Worm (Caenorhabditis elegans) whole organism, mixed stage, embryonic: ENCODE measurements around the gene F53A2.1.
A peak's percentile ranks its signal among the peaks of the same experiment; 100 is the strongest.

Source experiments
- bed-3 ChIP-seq: fragments of 200-800 bp; sonication (Bioruptor generic); optimal IDR thresholded peaks from 3 replicates; lab custom pipeline; 2018; ENCODE audit warnings: mild to moderate bottlenecking, missing genetic modification characterization, moderate library complexity, missing compliant biosample characterization
- ceh-39 ChIP-seq: fragments of 150-350 bp; optimal IDR thresholded peaks from 2 replicates; lab custom pipeline; 2014; ENCODE audit warnings: missing biosample characterization, missing genetic modification characterization
- ceh-43 ChIP-seq: fragments of 200-800 bp; sonication (Bioruptor generic); optimal IDR thresholded peaks from 2 replicates; lab custom pipeline; 2018; ENCODE audit warnings: mild to moderate bottlenecking, missing genetic modification characterization, moderate library complexity, missing compliant biosample characterization
- ces-1 ChIP-seq: fragments of 150-350 bp; optimal IDR thresholded peaks from 2 replicates; lab custom pipeline; 2014; ENCODE audit warnings: missing biosample characterization, missing genetic modification reagents, missing genetic modification characterization
- cnd-1 ChIP-seq: fragments of 200-800 bp; sonication (Bioruptor generic); optimal IDR thresholded peaks from 2 replicates; lab custom pipeline; 2018; ENCODE audit warnings: mild to moderate bottlenecking, missing genetic modification characterization, missing compliant biosample characterization
- elt-1 ChIP-seq: sonication (generic microtip); optimal IDR thresholded peaks from 2 replicates; lab custom pipeline; 2017; ENCODE audit warnings: missing genetic modification characterization, mild to moderate bottlenecking, missing compliant biosample characterization, antibody characterized with exemption, moderate library complexity, borderline replicate concordance; ENCODE audit not compliant: insufficient read depth
- elt-3 ChIP-seq: fragments of 150-350 bp; optimal IDR thresholded peaks from 2 replicates; lab custom pipeline; 2014; ENCODE audit warnings: missing biosample characterization, missing genetic modification characterization
- flh-1 ChIP-seq: fragments of 200-800 bp; sonication (Bioruptor generic); optimal IDR thresholded peaks from 2 replicates; lab custom pipeline; 2018; ENCODE audit warnings: mild to moderate bottlenecking, missing genetic modification characterization, moderate library complexity, missing compliant biosample characterization
- ham-2 ChIP-seq: fragments of 200-800 bp; sonication (Bioruptor generic); optimal IDR thresholded peaks from 2 replicates; lab custom pipeline; 2018; ENCODE audit warnings: mild to moderate bottlenecking, missing genetic modification characterization, missing compliant biosample characterization
- hlh-1 ChIP-seq: fragments of 150-350 bp; optimal IDR thresholded peaks from 2 replicates; lab custom pipeline; 2014; ENCODE audit warnings: missing biosample characterization, missing genetic modification reagents, missing genetic modification characterization
- lin-13 ChIP-seq: fragments of 150-350 bp; optimal IDR thresholded peaks from 2 replicates; lab custom pipeline; 2014; ENCODE audit warnings: missing biosample characterization, missing genetic modification characterization
- lin-32 ChIP-seq: fragments of 200-800 bp; sonication (Bioruptor generic); optimal IDR thresholded peaks from 2 replicates; lab custom pipeline; 2018; ENCODE audit warnings: mild to moderate bottlenecking, missing genetic modification characterization, missing compliant biosample characterization
- lsy-2 ChIP-seq: fragments of 150-350 bp; optimal IDR thresholded peaks from 2 replicates; lab custom pipeline; 2014; ENCODE audit warnings: missing biosample characterization, missing genetic modification characterization
- mab-5 ChIP-seq: fragments of 150-350 bp; optimal IDR thresholded peaks from 2 replicates; lab custom pipeline; 2014; ENCODE audit warnings: missing biosample characterization, missing genetic modification characterization
- mls-2 ChIP-seq: sonication (generic microtip); optimal IDR thresholded peaks from 2 replicates; lab custom pipeline; 2016; ENCODE audit warnings: mild to moderate bottlenecking, missing genetic modification characterization, moderate library complexity, missing compliant biosample characterization
- nhr-12 ChIP-seq: fragments of 150-350 bp; optimal IDR thresholded peaks from 2 replicates; lab custom pipeline; 2014; ENCODE audit warnings: missing biosample characterization, missing genetic modification characterization
- nhr-2 ChIP-seq: fragments of 150-350 bp; optimal IDR thresholded peaks from 2 replicates; lab custom pipeline; 2014; ENCODE audit warnings: missing biosample characterization, missing genetic modification characterization
- nhr-237 ChIP-seq: fragments of 150-350 bp; optimal IDR thresholded peaks from 2 replicates; lab custom pipeline; 2014; ENCODE audit warnings: missing biosample characterization, missing genetic modification characterization
- nhr-28 ChIP-seq: fragments of 150-350 bp; optimal IDR thresholded peaks from 2 replicates; lab custom pipeline; 2014; ENCODE audit warnings: missing biosample characterization, missing genetic modification characterization
- nhr-76 ChIP-seq: sonication (generic microtip); optimal IDR thresholded peaks from 2 replicates; lab custom pipeline; 2017; ENCODE audit warnings: missing biosample characterization, missing genetic modification characterization
- pha-4 ChIP-seq: fragments of 150-350 bp; optimal IDR thresholded peaks from 2 replicates; lab custom pipeline; 2018; ENCODE audit warnings: missing biosample characterization, missing genetic modification reagents, missing genetic modification characterization
- sem-2 ChIP-seq: fragments of 200-800 bp; sonication (Bioruptor generic); optimal IDR thresholded peaks from 2 replicates; lab custom pipeline; 2018; ENCODE audit warnings: mild to moderate bottlenecking, missing genetic modification characterization, missing compliant biosample characterization
- snpc-4 ChIP-seq: fragments of 150-350 bp; optimal IDR thresholded peaks from 2 replicates; lab custom pipeline; 2014; ENCODE audit warnings: missing biosample characterization, missing genetic modification characterization
- sptf-1 ChIP-seq: sonication (generic microtip); optimal IDR thresholded peaks from 2 replicates; lab custom pipeline; 2017; ENCODE audit warnings: mild to moderate bottlenecking, missing genetic modification characterization, moderate library complexity, missing compliant biosample characterization
- tbx-8 ChIP-seq: fragments of 200-800 bp; sonication (Bioruptor generic); optimal IDR thresholded peaks from 2 replicates; lab custom pipeline; 2018; ENCODE audit warnings: mild to moderate bottlenecking, missing genetic modification characterization, moderate library complexity, missing compliant biosample characterization
- unc-120 ChIP-seq: sonication (generic microtip); optimal IDR thresholded peaks from 2 replicates; lab custom pipeline; 2017; ENCODE audit warnings: missing genetic modification characterization, missing compliant biosample characterization; ENCODE audit not compliant: poor library complexity, severe bottlenecking
- unc-39 ChIP-seq: fragments of 150-350 bp; optimal IDR thresholded peaks from 2 replicates; lab custom pipeline; 2014; ENCODE audit warnings: missing biosample characterization, missing genetic modification characterization
- unc-62 ChIP-seq: fragments of 150-350 bp; optimal IDR thresholded peaks from 2 replicates; lab custom pipeline; 2014; ENCODE audit warnings: missing biosample characterization, missing genetic modification reagents, missing genetic modification characterization
- zip-8 ChIP-seq: fragments of 150-350 bp; optimal IDR thresholded peaks from 2 replicates; lab custom pipeline; 2014; ENCODE audit warnings: missing biosample characterization, missing genetic modification characterization
- ztf-11 ChIP-seq: fragments of 150-350 bp; optimal IDR thresholded peaks from 2 replicates; lab custom pipeline; 2014; ENCODE audit warnings: missing biosample characterization, missing genetic modification characterization

The F53A2.1 gene

ce11 chrIII:13341275-13341626, 16.6 kb upstream of the F53A2.1 start, which contains the start of gene nud-1:
Gene nud-1 (plus strand): TSS chrIII:13341527.
- TF ChIP-seq pha-4 (tag; lab: Kevin White, UChicago) (no peak), sptf-1 (tag; lab: Kevin White, UChicago) (no peak), tbx-8 (GFP tag; lab: Kevin White, UChicago) (no peak), ces-1 (no peak), sem-2 (GFP tag; lab: Kevin White, UChicago) (no peak), elt-1 (tag; lab: Kevin White, UChicago) (no peak), unc-120 (no peak), snpc-4 (tag; lab: Kevin White, UChicago) (no peak), unc-62 (GFP tag; lab: Kevin White, UChicago) (no peak), hlh-1 (no peak), ztf-11 (no peak), lin-13 (no peak), nhr-28 (tag; lab: Kevin White, UChicago) (no peak)

- TF ChIP-seq sptf-1 (tag; lab: Kevin White, UChicago): no peak
- peak; percentile 30 for TF ChIP-seq ham-2
- peak; percentile 98 for TF ChIP-seq ces-1
Observed at ce11 chrIII:13340504-13341274, 16.1 kb upstream of the F53A2.1 start.

- TF ChIP-seq cnd-1 (tag; lab: Kevin White, UChicago): no peak
- TF ChIP-seq snpc-4 (tag; lab: Kevin White, UChicago): no peak
- TF ChIP-seq zip-8: no peak
- TF ChIP-seq lsy-2 (tag; lab: Kevin White, UChicago): no peak
- TF ChIP-seq nhr-12 (tag; lab: Kevin White, UChicago): no peak
- TF ChIP-seq ztf-11: no peak
- no peak for TF ChIP-seq flh-1
- no peak for TF ChIP-seq ceh-39 (tag; lab: Kevin White, UChicago)
- no peak for TF ChIP-seq lin-13
- TF ChIP-seq elt-3 (tag; lab: Kevin White, UChicago): no peak
- TF ChIP-seq elt-1 (tag; lab: Kevin White, UChicago): no peak
- TF ChIP-seq mab-5: no peak
- no peak for TF ChIP-seq nhr-76 (tag; lab: Kevin White, UChicago)
- TF ChIP-seq bed-3: no peak
- no peak for TF ChIP-seq unc-62 (GFP tag; lab: Kevin White, UChicago)
- TF ChIP-seq sem-2 (GFP tag; lab: Kevin White, UChicago): no peak
- no peak for TF ChIP-seq lin-32 (GFP tag; lab: Kevin White, UChicago)
- TF ChIP-seq sptf-1 (tag; lab: Kevin White, UChicago): no peak
- no peak for TF ChIP-seq mls-2 (tag; lab: Kevin White, UChicago)
- TF ChIP-seq ceh-43 (GFP tag; lab: Kevin White, UChicago): no peak
Observed at ce11 chrIII:13339672-13340071, 15.0 kb upstream of the F53A2.1 start, which contains the start of gene F53A2.3. Gene F53A2.3 (minus strand): TSS chrIII:13339772.

ce11 chrIII:13333754-13334153, 9.1 kb upstream of the F53A2.1 start, which contains the start of gene sdz-20:
Gene sdz-20 (plus strand): TSS chrIII:13334054.
- TF ChIP-seq pha-4 (tag; lab: Kevin White, UChicago) (no peak), ham-2 (no peak), snpc-4 (tag; lab: Kevin White, UChicago) (no peak), unc-39 (no peak), cnd-1 (tag; lab: Kevin White, UChicago) (no peak), ztf-11 (no peak), nhr-237 (tag; lab: Kevin White, UChicago) (no peak), nhr-12 (tag; lab: Kevin White, UChicago) (no peak), ces-1 (no peak), sem-2 (GFP tag; lab: Kevin White, UChicago) (no peak), lin-32 (GFP tag; lab: Kevin White, UChicago) (no peak), flh-1 (no peak), sptf-1 (tag; lab: Kevin White, UChicago) (no peak), elt-1 (tag; lab: Kevin White, UChicago) (no peak), ceh-43 (GFP tag; lab: Kevin White, UChicago) (no peak), nhr-2 (no peak), unc-120 (no peak), zip-8 (no peak)

ce11 chrIII:13328911-13329310, 4.3 kb upstream of the F53A2.1 start:
- TF ChIP-seq zip-8: peak; percentile 96
- no peak for TF ChIP-seq flh-1
- TF ChIP-seq, all 35 proteins: peak for 1
